Worm (Caenorhabditis elegans): ENCODE data around the gene F59A6.12.

The F59A6.12 gene

ce11 chrII:4989802-4990201 lies 22.1 kb downstream of the F59A6.12 start, which contains the start of gene T27F7.12:
Gene T27F7.12 (plus strand): TSS chrII:4990102.
- TF ChIP-seq cog-1 (tag; optimal IDR thresholded peaks at IDR 0.05) (no peak), med-1 (GFP tag; optimal IDR thresholded peaks at IDR 0.05; ENCODE audit: insufficient read depth) (no peak), ztf-23 (GFP tag; IDR thresholded peaks at IDR 0.05) (no peak), T22C8.4 (GFP tag; IDR thresholded peaks at IDR 0.05) (no peak), flt-1 (GFP tag; IDR thresholded peaks at IDR 0.05) (no peak), tab-1 (GFP tag; IDR thresholded peaks at IDR 0.05) (no peak), klf-2 (GFP tag; conservative IDR thresholded peaks at IDR 0.05) (no peak), ztf-29 (GFP tag; IDR thresholded peaks at IDR 0.05) (no peak), ref-1 (GFP tag; conservative IDR thresholded peaks at IDR 0.05) (no peak)

ce11 chrII:4987257-4987656 lies 24.6 kb downstream of the F59A6.12 start:
- TF ChIP-seq ztf-29 (GFP tag; IDR thresholded peaks at IDR 0.05) (no peak), flt-1 (GFP tag; IDR thresholded peaks at IDR 0.05) (no peak), T22C8.4 (GFP tag; IDR thresholded peaks at IDR 0.05) (no peak), cog-1 (tag; optimal IDR thresholded peaks at IDR 0.05) (no peak), klf-2 (GFP tag; conservative IDR thresholded peaks at IDR 0.05) (no peak), tab-1 (GFP tag; IDR thresholded peaks at IDR 0.05) (no peak), ref-1 (GFP tag; conservative IDR thresholded peaks at IDR 0.05) (no peak)

- TF ChIP-seq tab-1 (GFP tag; IDR thresholded peaks at IDR 0.05) (no peak), ztf-29 (GFP tag; IDR thresholded peaks at IDR 0.05) (no peak), T22C8.4 (GFP tag; IDR thresholded peaks at IDR 0.05) (no peak), ztf-23 (GFP tag; IDR thresholded peaks at IDR 0.05) (no peak), klf-2 (GFP tag; conservative IDR thresholded peaks at IDR 0.05) (no peak), flt-1 (GFP tag; IDR thresholded peaks at IDR 0.05) (no peak), cog-1 (tag; optimal IDR thresholded peaks at IDR 0.05) (no peak), ref-1 (GFP tag; conservative IDR thresholded peaks at IDR 0.05) (no peak), med-1 (GFP tag; optimal IDR thresholded peaks at IDR 0.05; ENCODE audit: insufficient read depth) (no peak)
These were observed 25.2 kb downstream of the F59A6.12 start for ce11 chrII:4986664-4987063.

ce11 chrII:4985961-4986503 lies 25.8 kb downstream of the F59A6.12 start:
- TF ChIP-seq med-1 (GFP tag; optimal IDR thresholded peaks at IDR 0.05; ENCODE audit: insufficient read depth) (no peak), T22C8.4 (GFP tag; IDR thresholded peaks at IDR 0.05) (no peak), cog-1 (tag; optimal IDR thresholded peaks at IDR 0.05) (no peak), flt-1 (GFP tag; IDR thresholded peaks at IDR 0.05) (no peak), ztf-23 (GFP tag; IDR thresholded peaks at IDR 0.05) (no peak), ref-1 (GFP tag; conservative IDR thresholded peaks at IDR 0.05) (no peak), ztf-29 (GFP tag; IDR thresholded peaks at IDR 0.05) (no peak), tab-1 (GFP tag; IDR thresholded peaks at IDR 0.05) (no peak), klf-2 (GFP tag; conservative IDR thresholded peaks at IDR 0.05) (no peak)

ce11 chrII:4984151-4984550 lies 27.7 kb downstream of the F59A6.12 start:
- TF ChIP-seq cog-1 (tag; optimal IDR thresholded peaks at IDR 0.05) = no peak
- no peak for TF ChIP-seq ztf-23 (GFP tag; IDR thresholded peaks at IDR 0.05)
- TF ChIP-seq klf-2 (GFP tag; conservative IDR thresholded peaks at IDR 0.05) = no peak
- TF ChIP-seq tab-1 (GFP tag; IDR thresholded peaks at IDR 0.05) = no peak
- TF ChIP-seq T22C8.4 (GFP tag; IDR thresholded peaks at IDR 0.05) = no peak
- no peak for TF ChIP-seq ztf-29 (GFP tag; IDR thresholded peaks at IDR 0.05)
- no peak for TF ChIP-seq med-1 (GFP tag; optimal IDR thresholded peaks at IDR 0.05; ENCODE audit: insufficient read depth)
- no peak for TF ChIP-seq ref-1 (GFP tag; conservative IDR thresholded peaks at IDR 0.05)
- TF ChIP-seq flt-1 (GFP tag; IDR thresholded peaks at IDR 0.05) = no peak

ce11 chrII:4981682-4982404 lies 30.0 kb downstream of the F59A6.12 start:
- no peak for TF ChIP-seq ztf-23 (GFP tag; IDR thresholded peaks at IDR 0.05)
- TF ChIP-seq tab-1 (GFP tag; IDR thresholded peaks at IDR 0.05) = no peak

- TF ChIP-seq ztf-29 (GFP tag; IDR thresholded peaks at IDR 0.05) (no peak), cog-1 (tag; optimal IDR thresholded peaks at IDR 0.05) (no peak), klf-2 (GFP tag; conservative IDR thresholded peaks at IDR 0.05) (no peak), ref-1 (GFP tag; conservative IDR thresholded peaks at IDR 0.05) (no peak), ztf-23 (GFP tag; IDR thresholded peaks at IDR 0.05) (no peak), T22C8.4 (GFP tag; IDR thresholded peaks at IDR 0.05) (no peak), tab-1 (GFP tag; IDR thresholded peaks at IDR 0.05) (no peak), flt-1 (GFP tag; IDR thresholded peaks at IDR 0.05) (no peak), med-1 (GFP tag; optimal IDR thresholded peaks at IDR 0.05; ENCODE audit: insufficient read depth) (no peak)
These were observed 36.6 kb downstream of the F59A6.12 start for ce11 chrII:4975311-4975710.

ce11 chrII:4974448-4974951 lies 37.4 kb downstream of the F59A6.12 start:
- TF ChIP-seq flt-1 (GFP tag; IDR thresholded peaks at IDR 0.05) (no peak), ztf-23 (GFP tag; IDR thresholded peaks at IDR 0.05) (no peak), klf-2 (GFP tag; conservative IDR thresholded peaks at IDR 0.05) (no peak), tab-1 (GFP tag; IDR thresholded peaks at IDR 0.05) (no peak), T22C8.4 (GFP tag; IDR thresholded peaks at IDR 0.05) (no peak), ref-1 (GFP tag; conservative IDR thresholded peaks at IDR 0.05) (no peak), cog-1 (tag; optimal IDR thresholded peaks at IDR 0.05) (no peak), med-1 (GFP tag; optimal IDR thresholded peaks at IDR 0.05; ENCODE audit: insufficient read depth) (no peak), ztf-29 (GFP tag; IDR thresholded peaks at IDR 0.05) (no peak)

ce11 chrII:4968863-4969262 lies 43.0 kb downstream of the F59A6.12 start, which contains the start of gene shc-2:
Gene shc-2 (plus strand): TSS chrII:4969163.
- no peak for TF ChIP-seq klf-2 (GFP tag; conservative IDR thresholded peaks at IDR 0.05)
- no peak for TF ChIP-seq ztf-23 (GFP tag; IDR thresholded peaks at IDR 0.05)
- no peak for TF ChIP-seq tab-1 (GFP tag; IDR thresholded peaks at IDR 0.05)

- TF ChIP-seq ztf-29 (GFP tag; IDR thresholded peaks at IDR 0.05) = no peak
- no peak for TF ChIP-seq cog-1 (tag; optimal IDR thresholded peaks at IDR 0.05)
- TF ChIP-seq ref-1 (GFP tag; conservative IDR thresholded peaks at IDR 0.05) = no peak
- TF ChIP-seq klf-2 (GFP tag; conservative IDR thresholded peaks at IDR 0.05) = no peak
- no peak for TF ChIP-seq T22C8.4 (GFP tag; IDR thresholded peaks at IDR 0.05)
- TF ChIP-seq med-1 (GFP tag; optimal IDR thresholded peaks at IDR 0.05; ENCODE audit: insufficient read depth) = no peak
- no peak for TF ChIP-seq tab-1 (GFP tag; IDR thresholded peaks at IDR 0.05)
These were observed 44.2 kb downstream of the F59A6.12 start for ce11 chrII:4967636-4968035.

All from whole organism, midembryonic.